Worm (Caenorhabditis elegans): Measurements from ENCODE around the gene nhr-193.

nhr-193 gene

ce11 chrV:16370039-16370438, 27.9 kb downstream of the nhr-193 start (continued):
- TF ChIP-seq Y105C5A.15 (GFP tag; IDR thresholded peaks at IDR 0.05) (peak; percentile 83), mxl-2 (GFP tag; conservative IDR thresholded peaks at IDR 0.05) (peak; percentile 72; the same call in 1 of the 2 replicates), F10B5.3 (tag; optimal IDR thresholded peaks at IDR 0.05) (peak; percentile 70), lsy-2 (tag; optimal IDR thresholded peaks at IDR 0.05) (peak in 1 of 2 experiments; percentile 68), mdt-29 (GFP tag; IDR thresholded peaks at IDR 0.05) (peak; percentile 76), saeg-2 (GFP tag; IDR thresholded peaks at IDR 0.05) (no peak), lin-15B (tag; optimal IDR thresholded peaks at IDR 0.05) (no peak), dmd-8 (GFP tag; IDR thresholded peaks at IDR 0.05) (peak; percentile 92), tra-1 (GFP tag; IDR thresholded peaks at IDR 0.05) (peak; percentile 88), mes-2 (tag; optimal IDR thresholded peaks at IDR 0.05; ENCODE audit: poor library complexity, severe bottlenecking) (peak; percentile 85), nhr-42 (GFP tag; IDR thresholded peaks at IDR 0.05) (peak; percentile 84), set-16 (GFP tag; IDR thresholded peaks at IDR 0.05) (peak; percentile 91), zfp-3 (GFP tag; conservative IDR thresholded peaks at IDR 0.05) (peak; percentile 62; the same call in 1 of the 2 replicates), unc-62 (GFP tag; optimal IDR thresholded peaks at IDR 0.05 in 1 of 2) (peak in 1 of 2 experiments; percentile 97), unc-62 (tag; optimal IDR thresholded peaks at IDR 0.05) (no peak), jun-1 (tag; optimal IDR thresholded peaks at IDR 0.05) (peak; percentile 65), lin-38 (GFP tag; IDR thresholded peaks at IDR 0.05) (peak; percentile 84), aha-1 (tag) (peak; percentile 98), hmg-1.1 (GFP tag; IDR thresholded peaks at IDR 0.05) (peak; percentile 91), nhr-11 (tag; optimal IDR thresholded peaks at IDR 0.05) (peak; percentile 37), lir-3 (tag; optimal IDR thresholded peaks at IDR 0.05) (peak; percentile 80), dpl-1 (GFP tag; optimal IDR thresholded peaks at IDR 0.05) (peak; percentile 48), attf-4 (tag; optimal IDR thresholded peaks at IDR 0.05) (no peak), lin-1 (GFP tag; IDR thresholded peaks at IDR 0.05) (peak; percentile 82), daf-16 (GFP tag; optimal IDR thresholded peaks at IDR 0.05) (peak; percentile 37 to 88), daf-16 (tag; optimal IDR thresholded peaks at IDR 0.05) (no peak), R02D3.7 (tag; optimal IDR thresholded peaks at IDR 0.05) (no peak), pha-4 (GFP tag; IDR thresholded peaks at IDR 0.05) (peak; percentile 90), pha-4 (tag; optimal IDR thresholded peaks at IDR 0.05) (no peak), cey-2 (tag; optimal IDR thresholded peaks at IDR 0.05; ENCODE audit: borderline replicate concordance, insufficient read depth) (no peak), spr-1 (tag; optimal IDR thresholded peaks at IDR 0.05) (peak; percentile 85), lin-29 (GFP tag; IDR thresholded peaks at IDR 0.05) (peak; percentile 74; the same call in 1 of the 2 replicates), ama-1 (optimal IDR thresholded peaks at IDR 0.05) (no peak), dmd-6 (GFP tag; IDR thresholded peaks at IDR 0.05) (peak; percentile 78), nhr-6 (tag; optimal IDR thresholded peaks at IDR 0.05) (peak; percentile 43), zip-2 (tag; optimal IDR thresholded peaks at IDR 0.05) (peak; percentile 1), ctbp-1 (GFP tag; IDR thresholded peaks at IDR 0.05) (peak; percentile 88; the same call in 1 of the 2 replicates), arid-1 (GFP tag; conservative IDR thresholded peaks at IDR 0.05) (peak; percentile 81; the same call in 1 of the 2 replicates), nhr-237 (tag; optimal IDR thresholded peaks at IDR 0.05) (no peak), mxl-3 (GFP tag; optimal IDR thresholded peaks at IDR 0.05) (no peak), D1046.2 (GFP tag; IDR thresholded peaks at IDR 0.05) (peak; percentile 91), ceh-20 (GFP tag; IDR thresholded peaks at IDR 0.05) (peak; percentile 85), daf-12 (tag; optimal IDR thresholded peaks at IDR 0.05) (no peak), php-3 (GFP tag; IDR thresholded peaks at IDR 0.05) (peak; percentile 80), nhr-48 (tag; optimal IDR thresholded peaks at IDR 0.05) (peak; percentile 74), hlh-30 (tag; optimal IDR thresholded peaks at IDR 0.05; ENCODE audit: insufficient read depth) (peak; percentile 69), spr-3 (GFP tag; optimal IDR thresholded peaks at IDR 0.05) (peak; percentile 83), madf-9 (GFP tag; conservative IDR thresholded peaks at IDR 0.05) (peak; percentile 75), ces-1 (GFP tag; optimal IDR thresholded peaks at IDR 0.05) (peak; percentile 6), unc-130 (GFP tag; optimal IDR thresholded peaks at IDR 0.05) (peak; percentile 73), tag-97 (GFP tag; IDR thresholded peaks at IDR 0.05) (no peak), nhr-111 (GFP tag; optimal IDR thresholded peaks at IDR 0.05) (peak; percentile 76)

Measured in whole organism, L4 larva.